Fruit fly (Drosophila melanogaster) whole organism, embryonic: ENCODE measurements around the gene elB.

ENCODE experiments used
- Ada2b ChIP-seq: fragments of 200-800 bp; sonication (Bioruptor generic); IDR thresholded peaks from 2 replicates; pipeline ENCODE4 v1.3.6; 2022; ENCODE audit warnings: missing biosample characterization, missing genetic modification characterization
- Blimp-1 ChIP-seq: fragments of 200-800 bp; sonication (Bioruptor generic); optimal IDR thresholded peaks from 3 replicates; lab custom pipeline; 2018; ENCODE audit warnings: missing biosample characterization, missing genetic modification characterization, mild to moderate bottlenecking, moderate library complexity, missing genetic modification reagents
- CG10147 ChIP-seq: fragments of 200-800 bp; sonication (Bioruptor generic); optimal IDR thresholded peaks from 2 replicates; lab custom pipeline; 2019; ENCODE audit warnings: missing biosample characterization, mild to moderate bottlenecking, missing genetic modification characterization, moderate library complexity
- CG10654 ChIP-seq: fragments of 200-800 bp; sonication (Bioruptor generic); optimal IDR thresholded peaks from 2 replicates; lab custom pipeline; 2016; ENCODE audit warnings: missing biosample characterization, missing genetic modification characterization
- CG10959 ChIP-seq: fragments of 200-800 bp; sonication (Bioruptor generic); IDR thresholded peaks from 2 replicates; pipeline ENCODE4 v1.3.6; 2022; ENCODE audit warnings: missing biosample characterization, missing genetic modification characterization
- CG11723 ChIP-seq: fragments of 200-800 bp; sonication (Bioruptor generic); optimal IDR thresholded peaks from 2 replicates; lab custom pipeline; 2017; ENCODE audit warnings: missing biosample characterization, mild to moderate bottlenecking, missing genetic modification characterization
- CG12391 ChIP-seq: fragments of 200-800 bp; sonication (Bioruptor generic); optimal IDR thresholded peaks from 3 replicates; lab custom pipeline; 2018; ENCODE audit warnings: missing biosample characterization, mild to moderate bottlenecking, missing genetic modification characterization, moderate library complexity
- CG13123 ChIP-seq: fragments of 200-800 bp; sonication (Bioruptor generic); optimal IDR thresholded peaks from 2 replicates; lab custom pipeline; 2016; ENCODE audit warnings: missing biosample characterization, missing genetic modification characterization
- CG13287 ChIP-seq: fragments of 200-800 bp; sonication (Bioruptor generic); IDR thresholded peaks from 2 replicates; pipeline ENCODE4 v1.3.6; 2022; ENCODE audit warnings: missing biosample characterization, missing genetic modification characterization; ENCODE audit not compliant: partially characterized antibody
- CG14050 ChIP-seq: fragments of 200-800 bp; sonication (Bioruptor generic); IDR thresholded peaks from 3 replicates; pipeline ENCODE4 v1.3.6; 2022; ENCODE audit warnings: missing biosample characterization, missing genetic modification characterization
- CG14965 ChIP-seq: fragments of 200-800 bp; sonication (Bioruptor generic); optimal IDR thresholded peaks from 2 replicates; lab custom pipeline; 2016; ENCODE audit warnings: missing biosample characterization, missing genetic modification characterization, borderline replicate concordance
- CG1529 ChIP-seq: fragments of 200-800 bp; sonication (Bioruptor generic); optimal IDR thresholded peaks from 3 replicates; lab custom pipeline; 2018; ENCODE audit warnings: missing biosample characterization, missing genetic modification characterization
- CG17328 ChIP-seq: fragments of 200-800 bp; sonication (Bioruptor generic); IDR thresholded peaks from 2 replicates; pipeline ENCODE4 v1.3.6; 2022; ENCODE audit warnings: missing biosample characterization, missing genetic modification characterization
- CG18011 ChIP-seq: fragments of 200-800 bp; sonication (Bioruptor generic); optimal IDR thresholded peaks from 2 replicates; lab custom pipeline; 2017; ENCODE audit warnings: missing biosample characterization, missing genetic modification characterization, mild to moderate bottlenecking, moderate library complexity, missing genotype
- CG2129 ChIP-seq: fragments of 200-800 bp; sonication (Bioruptor generic); IDR thresholded peaks from 2 replicates; pipeline ENCODE4 v1.3.6; 2022; ENCODE audit warnings: missing biosample characterization, missing genetic modification characterization; ENCODE audit not compliant: partially characterized antibody
- CG31441 ChIP-seq: fragments of 200-800 bp; sonication (Bioruptor generic); IDR thresholded peaks from 2 replicates; pipeline ENCODE4 v1.3.6; 2022; ENCODE audit warnings: missing biosample characterization, missing genetic modification characterization
- CG4707 ChIP-seq: fragments of 200-800 bp; sonication (Bioruptor generic); optimal IDR thresholded peaks from 2 replicates; lab custom pipeline; 2018; ENCODE audit warnings: missing biosample characterization, mild to moderate bottlenecking, missing genetic modification characterization, moderate library complexity
- CG5245 ChIP-seq: fragments of 200-800 bp; sonication (Bioruptor generic); optimal IDR thresholded peaks from 3 replicates; lab custom pipeline; 2016; ENCODE audit warnings: missing biosample characterization, missing genetic modification characterization
- CG6175 ChIP-seq: fragments of 200-800 bp; sonication (Bioruptor generic); IDR thresholded peaks from 3 replicates; pipeline ENCODE4 v1.3.6; 2022; ENCODE audit warnings: missing biosample characterization, missing genetic modification characterization
- CG7963 ChIP-seq: fragments of 200-800 bp; sonication (Bioruptor generic); IDR thresholded peaks from 3 replicates; pipeline ENCODE4 v1.3.6; 2022; ENCODE audit warnings: missing biosample characterization, missing genetic modification characterization; ENCODE audit not compliant: partially characterized antibody
- CG8290 ChIP-seq, 3 experiments: fragments of 200-800 bp; sonication (Bioruptor generic); optimal IDR thresholded peaks; 2 replicates each; lab custom pipeline; 2016 to 2019; ENCODE audit warnings: missing biosample characterization in 3 of 3, missing genetic modification characterization in 3 of 3, mild to moderate bottlenecking in 2 of 3, moderate library complexity in 1 of 3
- CG9932 ChIP-seq: fragments of 200-800 bp; sonication (Bioruptor generic); IDR thresholded peaks from 2 replicates; pipeline ENCODE4 v1.3.6; 2022; ENCODE audit warnings: missing biosample characterization, missing genetic modification characterization
- Dek ChIP-seq: fragments of 200-800 bp; sonication (Bioruptor generic); optimal IDR thresholded peaks from 3 replicates; lab custom pipeline; 2019; ENCODE audit warnings: missing biosample characterization, mild to moderate bottlenecking, missing genetic modification characterization, moderate library complexity
- Dfd ChIP-seq, 2 experiments: fragments of >200 bp; optimal IDR thresholded peaks; 2 replicates each; lab custom pipeline; 2017; ENCODE audit warnings: missing biosample characterization in 2 of 2, missing genetic modification characterization in 2 of 2
- Drgx ChIP-seq: fragments of 200-800 bp; sonication (Bioruptor generic); IDR thresholded peaks from 2 replicates; pipeline ENCODE4 v1.3.6; 2022; ENCODE audit warnings: missing biosample characterization, missing genetic modification characterization
- ERR ChIP-seq: fragments of 200-800 bp; sonication (Bioruptor generic); optimal IDR thresholded peaks from 2 replicates; lab custom pipeline; 2016; ENCODE audit warnings: missing biosample characterization, missing genetic modification characterization
- Ets97D ChIP-seq: fragments of 200-800 bp; sonication (Bioruptor generic); optimal IDR thresholded peaks from 3 replicates; lab custom pipeline; 2016; ENCODE audit warnings: missing biosample characterization, missing genetic modification characterization
- Gug ChIP-seq: fragments of 200-800 bp; sonication (Bioruptor generic); IDR thresholded peaks from 4 replicates; pipeline ENCODE4 v1.3.6; 2022; ENCODE audit warnings: missing biosample characterization, missing genetic modification characterization
- H15 ChIP-seq: fragments of 200-800 bp; sonication (Bioruptor generic); IDR thresholded peaks from 3 replicates; pipeline ENCODE4 v1.3.6; 2022; ENCODE audit warnings: missing biosample characterization, missing genetic modification characterization
- Hr51 ChIP-seq, 2 experiments: fragments of 200-800 bp; sonication (Bioruptor generic); optimal IDR thresholded peaks; 2 replicates in 1 of 2; 3 replicates in 1 of 2; lab custom pipeline; 2016 to 2018; ENCODE audit warnings: missing biosample characterization in 2 of 2, missing genetic modification characterization in 2 of 2, mild to moderate bottlenecking in 1 of 2, moderate library complexity in 1 of 2
- Hsf ChIP-seq: fragments of 200-800 bp; sonication (Bioruptor generic); optimal IDR thresholded peaks from 3 replicates; lab custom pipeline; 2016; ENCODE audit warnings: missing biosample characterization, missing genetic modification characterization
- Nf-YA ChIP-seq: fragments of 200-800 bp; sonication (Bioruptor generic); IDR thresholded peaks from 2 replicates; pipeline ENCODE4 v1.3.6; 2022; ENCODE audit warnings: missing biosample characterization, missing genetic modification characterization
- Ssrp ChIP-seq: fragments of 200-800 bp; sonication (Bioruptor generic); optimal IDR thresholded peaks from 2 replicates; lab custom pipeline; 2018; ENCODE audit warnings: missing biosample characterization, mild to moderate bottlenecking, missing genetic modification characterization, moderate library complexity
- aop ChIP-seq: fragments of 200-800 bp; sonication (Bioruptor generic); IDR thresholded peaks from 2 replicates; pipeline ENCODE4 v1.3.6; 2022; ENCODE audit warnings: missing biosample characterization, missing genetic modification characterization
- bbx ChIP-seq: fragments of 200-800 bp; sonication (Bioruptor generic); IDR thresholded peaks from 2 replicates; pipeline ENCODE4 v1.3.6; 2022; ENCODE audit warnings: missing biosample characterization, missing genetic modification characterization; ENCODE audit not compliant: partially characterized antibody
- bowl ChIP-seq: fragments of 200-800 bp; sonication (Bioruptor generic); IDR thresholded peaks from 2 replicates; pipeline ENCODE4 v1.3.6; 2022; ENCODE audit warnings: missing biosample characterization, missing genetic modification characterization
- chn ChIP-seq: fragments of 200-800 bp; sonication (Bioruptor generic); optimal IDR thresholded peaks from 2 replicates; lab custom pipeline; 2016; ENCODE audit warnings: missing biosample characterization, missing genetic modification characterization
- cwo ChIP-seq: fragments of 200-800 bp; sonication (Bioruptor generic); optimal IDR thresholded peaks from 3 replicates; lab custom pipeline; 2017; ENCODE audit warnings: missing biosample characterization, missing genetic modification characterization, mild to moderate bottlenecking, moderate library complexity, missing genetic modification reagents
- emc ChIP-seq: fragments of 200-800 bp; sonication (Bioruptor generic); optimal IDR thresholded peaks from 2 replicates; lab custom pipeline; 2016; ENCODE audit warnings: missing biosample characterization, missing genetic modification characterization
- ems ChIP-seq: fragments of 200-800 bp; sonication (Bioruptor generic); optimal IDR thresholded peaks from 3 replicates; lab custom pipeline; 2016; ENCODE audit warnings: missing biosample characterization, missing genetic modification characterization
- esg ChIP-seq: fragments of 200-800 bp; sonication (Bioruptor generic); conservative IDR thresholded peaks from 2 replicates; pipeline ENCODE4 v1.3.6; 2022; ENCODE audit warnings: missing biosample characterization, missing genetic modification characterization
- eve ChIP-seq, 2 experiments: fragments of >200 bp; optimal IDR thresholded peaks; 2 replicates each; lab custom pipeline; 2017; ENCODE audit warnings: missing biosample characterization in 2 of 2, missing genetic modification characterization in 2 of 2
- fd64A ChIP-seq: fragments of 200-800 bp; sonication (Bioruptor generic); optimal IDR thresholded peaks from 3 replicates; lab custom pipeline; 2018; ENCODE audit warnings: missing biosample characterization, mild to moderate bottlenecking, missing genetic modification characterization
- gcm2 ChIP-seq: fragments of 200-800 bp; sonication (Bioruptor generic); optimal IDR thresholded peaks from 2 replicates; lab custom pipeline; 2016; ENCODE audit warnings: missing biosample characterization, missing genetic modification characterization
- gem ChIP-seq: fragments of 200-800 bp; sonication (Bioruptor generic); optimal IDR thresholded peaks from 2 replicates; lab custom pipeline; 2019; ENCODE audit warnings: missing biosample characterization, mild to moderate bottlenecking, missing genetic modification characterization, moderate library complexity
- gsb-n ChIP-seq: fragments of 200-800 bp; sonication (Bioruptor generic); optimal IDR thresholded peaks from 3 replicates; lab custom pipeline; 2018; ENCODE audit warnings: missing biosample characterization, mild to moderate bottlenecking, missing genetic modification characterization
- jigr1 ChIP-seq: fragments of 200-800 bp; sonication (Bioruptor generic); IDR thresholded peaks from 3 replicates; pipeline ENCODE4 v1.3.6; 2022; ENCODE audit warnings: missing biosample characterization, missing genetic modification characterization
- repo ChIP-seq: fragments of 200-800 bp; sonication (Bioruptor generic); optimal IDR thresholded peaks from 2 replicates; lab custom pipeline; 2016; ENCODE audit warnings: missing biosample characterization, missing genetic modification characterization
- sisA ChIP-seq: fragments of 200-800 bp; sonication (Bioruptor generic); IDR thresholded peaks from 2 replicates; pipeline ENCODE4 v1.3.6; 2022; ENCODE audit warnings: missing biosample characterization, missing genetic modification characterization
- sr ChIP-seq: fragments of 200-800 bp; sonication (Bioruptor generic); IDR thresholded peaks from 3 replicates; pipeline ENCODE4 v1.3.6; 2022; ENCODE audit warnings: missing biosample characterization, missing genetic modification characterization

Gene elB

dm6 chr2L:14358780-14359462 lies 50.4 kb downstream of the elB start, which contains the start of gene Pgant35A (continued):
- TF ChIP-seq CG10654 (GFP tag; lab: Kevin White, UChicago) = no peak
- no peak for TF ChIP-seq CG4707 (GFP tag; lab: Kevin White, UChicago)
- TF ChIP-seq bbx = no peak
- no peak for TF ChIP-seq gsb-n (tag; lab: Kevin White, UChicago)
- TF ChIP-seq jigr1 = no peak
- no peak; the same call in 1 of the 2 replicates for TF ChIP-seq CG13287
- TF ChIP-seq ERR = no peak
- TF ChIP-seq eve (GFP tag; optimal IDR thresholded peaks at IDR 0.05; lab: Kevin White, UChicago) = no peak
- no peak for TF ChIP-seq CG14965
- no peak for TF ChIP-seq cwo
- no peak for TF ChIP-seq sisA (GFP tag; lab: Robert Waterston, UW)
- TF ChIP-seq fd64A (GFP tag; lab: Kevin White, UChicago) = no peak
- no peak for TF ChIP-seq repo (GFP tag; lab: Kevin White, UChicago)
- peak; percentile 2 for TF ChIP-seq CG10147
- TF ChIP-seq Hsf = peak; percentile 43
- no peak for TF ChIP-seq CG2129 (GFP tag; lab: Robert Waterston, UW)
- TF ChIP-seq Hr51 (GFP tag; optimal IDR thresholded peaks at IDR 0.05; lab: Kevin White, UChicago) = peak in 1 of 2 experiments; percentile 64
- peak; percentile 49 for TF ChIP-seq CG9932 (GFP tag; lab: Robert Waterston, UW)
- no peak for TF ChIP-seq ems
- no peak for TF ChIP-seq CG14050 (GFP tag; lab: Robert Waterston, UW)
- no peak for TF ChIP-seq bowl (GFP tag; lab: Robert Waterston, UW)
- TF ChIP-seq chn = no peak
- TF ChIP-seq CG7963 (GFP tag; lab: Robert Waterston, UW) = no peak
- no peak for TF ChIP-seq Dfd (GFP tag; optimal IDR thresholded peaks at IDR 0.05; lab: Kevin White, UChicago)
- TF ChIP-seq CG11723 (GFP tag; lab: Kevin White, UChicago) = no peak
- no peak for TF ChIP-seq CG17328 (GFP tag; lab: Robert Waterston, UW)
- TF ChIP-seq Ets97D (GFP tag; lab: Kevin White, UChicago) = peak; percentile 8
- peak; percentile 71 for TF ChIP-seq CG12391 (tag; lab: Kevin White, UChicago)
- peak; percentile 69 for TF ChIP-seq gem (tag; lab: Kevin White, UChicago)
- no peak for TF ChIP-seq CG8290 (GFP tag; optimal IDR thresholded peaks at IDR 0.05; lab: Kevin White, UChicago)
- peak in 1 of 2 experiments; percentile 37 for TF ChIP-seq CG8290 (tag; optimal IDR thresholded peaks at IDR 0.05; lab: Kevin White, UChicago)
- TF ChIP-seq Nf-YA = no peak
- no peak for TF ChIP-seq CG5245 (GFP tag; lab: Kevin White, UChicago)
- no peak for TF ChIP-seq Ssrp (tag; lab: Kevin White, UChicago)
- TF ChIP-seq gcm2 = no peak
- no peak for TF ChIP-seq CG10959 (GFP tag; lab: Robert Waterston, UW)
- TF ChIP-seq emc (GFP tag; lab: Kevin White, UChicago) = no peak
- TF ChIP-seq sr (GFP tag; lab: Robert Waterston, UW) = no peak
- TF ChIP-seq Blimp-1 (GFP tag; lab: Kevin White, UChicago) = peak; percentile 39
- no peak for TF ChIP-seq esg (GFP tag; lab: Robert Waterston, UW)
- peak; percentile 65 for TF ChIP-seq CG31441 (GFP tag; lab: Robert Waterston, UW)
- TF ChIP-seq CG13123 (GFP tag; lab: Kevin White, UChicago) = no peak
- TF ChIP-seq Ada2b (GFP tag; lab: Robert Waterston, UW) = no peak
- TF ChIP-seq Dek = peak; percentile 31
- TF ChIP-seq CG6175 (GFP tag; lab: Robert Waterston, UW) = no peak
- no peak for TF ChIP-seq Gug (GFP tag; lab: Robert Waterston, UW)
- TF ChIP-seq Drgx (GFP tag; lab: Robert Waterston, UW) = no peak
- no peak for TF ChIP-seq CG1529 (GFP tag; lab: Kevin White, UChicago)
- TF ChIP-seq aop (GFP tag; lab: Robert Waterston, UW) = no peak
- peak; percentile 23 for TF ChIP-seq CG18011 (GFP tag; lab: Kevin White, UChicago)
- TF ChIP-seq H15 (GFP tag; lab: Robert Waterston, UW) = no peak
